Fruit fly (Drosophila melanogaster) Kc167 (cell line): ENCODE measurements around the gene emb.

ENCODE experiments used
- Myc ChIP-seq: fragments of >200 bp; optimal IDR thresholded peaks from 2 replicates; lab custom pipeline; 2017; ENCODE audit warnings: missing external identifiers
- Sin3A ChIP-seq: fragments of >200 bp; optimal IDR thresholded peaks from 2 replicates; lab custom pipeline; 2018; ENCODE audit warnings: missing external identifiers
- h ChIP-seq: fragments of >200 bp; optimal IDR thresholded peaks from 3 replicates; lab custom pipeline; 2018; ENCODE audit warnings: missing external identifiers
- insv ChIP-seq: fragments of >200 bp; optimal IDR thresholded peaks from 3 replicates; lab custom pipeline; 2018; ENCODE audit warnings: missing external identifiers
- psq ChIP-seq: fragments of >200 bp; optimal IDR thresholded peaks from 2 replicates; lab custom pipeline; 2017; ENCODE audit warnings: missing external identifiers
- ttk ChIP-seq: sonication (Bioruptor generic); optimal IDR thresholded peaks from 2 replicates; lab custom pipeline; 2017; ENCODE audit warnings: missing external identifiers

emb gene

dm6 chr2L:8403286-8404270 lies at the start of gene emb:
Gene emb, plus strand, starts transcription at chr2L:8403573.
- TF ChIP-seq psq (peak; percentile 68), Myc (lab: Kevin White, UChicago) (no peak), Sin3A (no peak), insv (lab: Kevin White, UChicago) (no peak), h (lab: Kevin White, UChicago) (no peak), ttk (lab: Kevin White, UChicago) (no peak)

dm6 chr2L:8355419-8355818 lies 48.0 kb upstream of the emb start:
- TF ChIP-seq Myc (lab: Kevin White, UChicago) (no peak), psq (no peak), ttk (lab: Kevin White, UChicago) (no peak), h (lab: Kevin White, UChicago) (no peak), insv (lab: Kevin White, UChicago) (no peak), Sin3A (no peak)

- no peak for TF ChIP-seq Sin3A
- no peak for TF ChIP-seq ttk (lab: Kevin White, UChicago)
- TF ChIP-seq psq, result no peak
- TF ChIP-seq h (lab: Kevin White, UChicago), result no peak
- no peak for TF ChIP-seq insv (lab: Kevin White, UChicago)
- TF ChIP-seq Myc (lab: Kevin White, UChicago), result no peak
These were observed 42.0 kb upstream of the emb start for dm6 chr2L:8361204-8361952.

- TF ChIP-seq Myc (lab: Kevin White, UChicago) (no peak), h (lab: Kevin White, UChicago) (no peak)
These were observed 41.0 kb upstream of the emb start, which contains the start of gene CG7627 for dm6 chr2L:8362273-8362954. Gene CG7627, minus strand, starts transcription at chr2L:8362469.

- no peak for TF ChIP-seq ttk (lab: Kevin White, UChicago)
- TF ChIP-seq psq, result no peak
- TF ChIP-seq insv (lab: Kevin White, UChicago), result no peak
- TF ChIP-seq Sin3A, result no peak
- TF ChIP-seq Myc (lab: Kevin White, UChicago), result no peak
- TF ChIP-seq h (lab: Kevin White, UChicago), result no peak
These were observed 40.5 kb upstream of the emb start for dm6 chr2L:8362955-8363285.

dm6 chr2L:8364006-8364956 lies 39.1 kb upstream of the emb start, which contains the start of the genes RpS13 and CSN8:
Gene RpS13, minus strand, starts transcription at chr2L:8364662.
Gene CSN8, plus strand, starts transcription at chr2L:8364855.
- no peak for TF ChIP-seq Myc (lab: Kevin White, UChicago)
- TF ChIP-seq h (lab: Kevin White, UChicago), result no peak

dm6 chr2L:8365701-8366643 lies 37.4 kb upstream of the emb start, which contains the start of gene Pp2A-29B:
Gene Pp2A-29B, plus strand, starts transcription at chr2L:8366038.
- TF ChIP-seq h (lab: Kevin White, UChicago) (no peak), Sin3A (no peak), insv (lab: Kevin White, UChicago) (no peak), psq (no peak), ttk (lab: Kevin White, UChicago) (no peak), Myc (lab: Kevin White, UChicago) (no peak)

- no peak for TF ChIP-seq ttk (lab: Kevin White, UChicago)
- TF ChIP-seq psq, result no peak
- TF ChIP-seq insv (lab: Kevin White, UChicago), result no peak
- TF ChIP-seq h (lab: Kevin White, UChicago), result no peak
- TF ChIP-seq Myc (lab: Kevin White, UChicago), result no peak
- TF ChIP-seq Sin3A, result no peak
These were observed 32.7 kb upstream of the emb start, which contains the start of gene CG17292 for dm6 chr2L:8370364-8371326. Gene CG17292, plus strand, starts transcription at chr2L:8370454.

- TF ChIP-seq Sin3A (no peak), Myc (lab: Kevin White, UChicago) (no peak), h (lab: Kevin White, UChicago) (no peak), insv (lab: Kevin White, UChicago) (no peak), psq (no peak), ttk (lab: Kevin White, UChicago) (no peak)
These were observed 31.9 kb upstream of the emb start for dm6 chr2L:8371354-8371937.
